Worm (Caenorhabditis elegans): ENCODE measurements around the gene hrde-1.

Gene hrde-1

DNA sequence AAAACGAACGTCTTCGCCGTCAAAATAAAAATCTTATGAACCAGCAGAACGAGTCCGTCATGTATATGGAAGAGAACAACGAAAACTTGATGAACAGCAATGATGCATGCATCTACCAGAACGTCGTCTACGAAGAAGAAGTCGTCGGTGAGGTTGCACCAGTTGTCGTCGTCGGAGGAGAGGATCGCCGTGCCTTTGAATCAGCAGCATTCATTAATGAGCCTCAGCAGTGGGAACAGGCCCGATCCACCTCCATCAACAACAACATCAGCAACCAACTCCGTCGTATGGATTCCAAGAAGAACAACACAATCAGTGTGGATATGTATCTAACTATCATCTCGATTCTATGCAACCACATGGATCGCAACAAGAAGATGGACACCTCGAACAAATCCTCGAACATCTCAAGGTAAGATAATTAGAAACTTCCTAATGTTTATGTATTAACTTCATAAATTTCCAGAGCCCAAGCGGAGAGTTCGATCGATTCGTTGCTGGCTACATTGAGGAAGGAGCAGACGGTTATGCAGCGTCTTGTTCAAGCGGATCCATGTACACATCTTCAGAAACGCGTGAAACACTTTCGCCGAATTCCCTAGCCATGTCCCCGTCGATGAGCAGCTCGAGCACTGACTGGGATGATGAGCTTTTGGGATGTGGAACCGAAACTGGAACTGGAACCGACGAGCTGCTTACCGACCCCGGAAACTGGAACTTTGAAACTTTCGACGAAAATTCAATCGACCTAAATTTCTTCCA is 18.6 kb upstream of the hrde-1 start:
- no peak for TF ChIP-seq W03F9.2 (tag; optimal IDR thresholded peaks at IDR 0.05)
- no peak for TF ChIP-seq dao-5 (tag; optimal IDR thresholded peaks at IDR 0.05)
- TF ChIP-seq him-1 (tag; optimal IDR thresholded peaks at IDR 0.05) = no peak

- no peak for TF ChIP-seq dao-5 (tag; optimal IDR thresholded peaks at IDR 0.05)
- TF ChIP-seq him-1 (tag; optimal IDR thresholded peaks at IDR 0.05) = peak; percentile 63
- peak; percentile 84 for TF ChIP-seq W03F9.2 (tag; optimal IDR thresholded peaks at IDR 0.05)
Measured at ce11 chrIII:4193659-4194103, 17.7 kb upstream of the hrde-1 start, which contains the start of gene xbp-1. xbp-1 (plus strand) TSS chrIII:4193809.

DNA sequence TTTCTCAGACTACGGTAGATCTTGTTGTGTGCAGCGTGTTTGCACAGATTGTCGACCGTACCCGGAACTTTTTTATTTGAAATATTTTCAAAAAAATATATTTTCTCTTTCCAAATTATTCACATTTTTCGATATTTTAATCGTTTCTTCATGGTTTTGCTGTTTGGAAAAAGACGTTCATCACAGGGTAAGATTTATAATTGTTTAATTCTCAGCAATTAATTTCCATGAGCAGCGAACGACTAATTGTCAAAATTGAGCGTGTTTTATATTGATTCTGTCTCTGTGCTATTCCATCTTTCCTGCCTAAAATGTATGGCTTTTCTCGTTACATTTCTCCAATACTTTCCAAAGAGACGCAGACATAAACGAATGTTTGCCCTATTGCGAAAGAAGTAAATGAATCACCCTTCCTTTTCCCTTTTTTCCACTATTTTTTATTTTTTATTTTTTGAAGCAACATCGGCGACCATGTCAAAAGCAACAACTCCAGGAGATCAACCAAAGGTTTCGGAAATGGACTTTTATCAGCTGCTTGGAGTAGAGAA is 15.2 kb upstream of the hrde-1 start, which contains the start of gene dnj-16:
dnj-16 (plus strand) TSS at position 51 of the 548 bp plus-strand sequence.
- TF ChIP-seq W03F9.2 (tag; optimal IDR thresholded peaks at IDR 0.05) (peak; percentile 30), him-1 (tag; optimal IDR thresholded peaks at IDR 0.05) (no peak)

ce11 chrIII:4190241-4190640 is 14.3 kb upstream of the hrde-1 start, which contains the start of gene spp-28:
spp-28 (minus strand) TSS chrIII:4190341.
- TF ChIP-seq W03F9.2 (tag; optimal IDR thresholded peaks at IDR 0.05) (no peak), dao-5 (tag; optimal IDR thresholded peaks at IDR 0.05) (no peak), him-1 (tag; optimal IDR thresholded peaks at IDR 0.05) (no peak)

ce11 chrIII:4189602-4190001 is 13.6 kb upstream of the hrde-1 start:
- no peak for TF ChIP-seq W03F9.2 (tag; optimal IDR thresholded peaks at IDR 0.05)
- no peak for TF ChIP-seq him-1 (tag; optimal IDR thresholded peaks at IDR 0.05)
- no peak for TF ChIP-seq dao-5 (tag; optimal IDR thresholded peaks at IDR 0.05)

ce11 chrIII:4187845-4188244 is 11.9 kb upstream of the hrde-1 start, which contains the start of gene R74.2:
R74.2 (plus strand) TSS chrIII:4188160.
- TF ChIP-seq him-1 (tag; optimal IDR thresholded peaks at IDR 0.05) (no peak), W03F9.2 (tag; optimal IDR thresholded peaks at IDR 0.05) (no peak), dao-5 (tag; optimal IDR thresholded peaks at IDR 0.05) (no peak)

ce11 chrIII:4186751-4187309 is 10.9 kb upstream of the hrde-1 start, which contains the start of gene lars-1:
lars-1 (minus strand) TSS chrIII:4186801.
- TF ChIP-seq W03F9.2 (tag; optimal IDR thresholded peaks at IDR 0.05) = no peak
- no peak for TF ChIP-seq him-1 (tag; optimal IDR thresholded peaks at IDR 0.05)
- TF ChIP-seq dao-5 (tag; optimal IDR thresholded peaks at IDR 0.05) = no peak

DNA sequence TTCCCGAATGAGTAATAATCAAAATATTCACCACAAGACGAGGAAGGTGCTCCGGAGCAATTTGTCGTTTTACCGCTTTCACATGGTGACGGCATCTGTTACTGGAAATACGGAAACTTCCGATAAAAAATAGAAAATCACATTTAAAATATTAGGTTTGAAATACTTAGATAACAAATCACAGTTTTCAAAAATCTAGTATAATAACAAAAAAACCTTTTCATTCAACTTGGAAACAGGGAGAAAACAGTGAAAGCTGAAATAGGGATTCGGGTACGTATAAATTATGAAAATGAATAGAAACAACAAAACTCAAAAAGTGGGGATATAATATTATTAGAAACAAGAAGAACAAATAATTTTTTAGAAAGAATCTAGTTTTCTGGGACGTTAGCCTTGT is 5.4 kb upstream of the hrde-1 start, which contains the start of gene C16C10.1:
C16C10.1 (minus strand) TSS at position 101 of the 400 bp plus-strand sequence.
- TF ChIP-seq him-1 (tag; optimal IDR thresholded peaks at IDR 0.05) (no peak), dao-5 (tag; optimal IDR thresholded peaks at IDR 0.05) (no peak)

ce11 chrIII:4178564-4178963 is 2.6 kb upstream of the hrde-1 start, which contains the start of gene C16C10.2:
C16C10.2 (minus strand) TSS chrIII:4178664.
- TF ChIP-seq dao-5 (tag; optimal IDR thresholded peaks at IDR 0.05) (no peak), W03F9.2 (tag; optimal IDR thresholded peaks at IDR 0.05) (no peak), him-1 (tag; optimal IDR thresholded peaks at IDR 0.05) (no peak)

- TF ChIP-seq him-1 (tag; optimal IDR thresholded peaks at IDR 0.05) (no peak), W03F9.2 (tag; optimal IDR thresholded peaks at IDR 0.05) (no peak), dao-5 (tag; optimal IDR thresholded peaks at IDR 0.05) (no peak)
Measured at ce11 chrIII:4175489-4175888, 470 bp downstream of the hrde-1 start.

ce11 chrIII:4172210-4172609 is 3.7 kb downstream of the hrde-1 start:
- TF ChIP-seq him-1 (tag; optimal IDR thresholded peaks at IDR 0.05) = no peak
- no peak for TF ChIP-seq W03F9.2 (tag; optimal IDR thresholded peaks at IDR 0.05)
- no peak for TF ChIP-seq dao-5 (tag; optimal IDR thresholded peaks at IDR 0.05)

DNA sequence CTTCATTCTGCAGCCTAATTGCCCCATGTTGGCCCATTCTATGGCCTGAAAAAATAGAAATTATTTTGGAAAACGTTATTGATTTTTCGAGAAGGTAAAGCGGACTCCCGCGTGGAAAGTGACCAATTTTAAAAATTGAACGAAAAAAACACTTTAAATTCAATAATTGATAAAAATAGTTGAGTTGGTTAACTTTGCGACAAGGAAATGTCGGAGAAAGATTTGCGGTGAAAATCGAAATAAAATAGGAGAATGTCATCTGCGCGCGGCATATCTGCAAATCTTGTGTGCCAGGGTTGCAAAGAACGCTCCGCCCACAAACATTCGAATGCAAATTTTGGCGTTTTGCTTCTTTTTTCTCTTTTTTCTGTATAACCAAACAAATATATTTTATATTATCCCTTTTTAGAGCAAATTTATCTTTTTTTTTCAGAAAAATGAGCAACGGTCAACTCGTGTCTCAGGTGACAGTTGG is 5.0 kb downstream of the hrde-1 start, which contains the start of the genes rnf-121 and C16C10.4:
rnf-121 (minus strand) TSS at position 51 of the 475 bp plus-strand sequence.
C16C10.4 (plus strand) TSS at position 434 of the 475 bp plus-strand sequence.
- TF ChIP-seq dao-5 (tag; optimal IDR thresholded peaks at IDR 0.05) (peak; percentile 43), W03F9.2 (tag; optimal IDR thresholded peaks at IDR 0.05) (peak; percentile 69), him-1 (tag; optimal IDR thresholded peaks at IDR 0.05) (peak; percentile 45)

ce11 chrIII:4168665-4169064 is 7.3 kb downstream of the hrde-1 start, which contains the start of gene ccdc-55:
ccdc-55 (minus strand) TSS chrIII:4168765.
- TF ChIP-seq dao-5 (tag; optimal IDR thresholded peaks at IDR 0.05) (no peak), him-1 (tag; optimal IDR thresholded peaks at IDR 0.05) (no peak)

All from whole organism, L4/young adult.